Worm (Caenorhabditis elegans) whole organism, L1 larva: ENCODE results near the gene C42D4.13.

Experiments
- C04F5.9 ChIP-seq: sonication (generic microtip); optimal IDR thresholded peaks from 2 replicates; lab custom pipeline; 2016; ENCODE audit warnings: missing genetic modification characterization, missing compliant biosample characterization
- C16A3.4 ChIP-seq: fragments of 150-350 bp; optimal IDR thresholded peaks from 2 replicates; lab custom pipeline; 2014; ENCODE audit warnings: missing biosample characterization, missing genetic modification characterization
- C34B4.2 ChIP-seq: sonication (generic microtip); optimal IDR thresholded peaks from 2 replicates; lab custom pipeline; 2017; ENCODE audit warnings: mild to moderate bottlenecking, missing genetic modification characterization, missing compliant biosample characterization
- Y116A8C.19 ChIP-seq: sonication (generic microtip); optimal IDR thresholded peaks from 2 replicates; lab custom pipeline; 2016; ENCODE audit warnings: missing compliant biosample characterization, missing genetic modification characterization, borderline replicate concordance
- aha-1 ChIP-seq: fragments of 150-350 bp; optimal IDR thresholded peaks from 2 replicates; lab custom pipeline; 2014; ENCODE audit warnings: missing biosample characterization, missing genetic modification characterization
- alr-1 ChIP-seq: fragments of 200-800 bp; sonication (Bioruptor generic); optimal IDR thresholded peaks from 2 replicates; lab custom pipeline; 2018; ENCODE audit warnings: borderline replicate concordance, mild to moderate bottlenecking, missing genetic modification characterization, missing compliant biosample characterization
- ama-1 ChIP-seq: fragments of 150-350 bp; optimal IDR thresholded peaks from 2 replicates; lab custom pipeline; 2014
- ceh-63 ChIP-seq: fragments of 200-800 bp; sonication (Bioruptor generic); optimal IDR thresholded peaks from 2 replicates; lab custom pipeline; 2018; ENCODE audit warnings: mild to moderate bottlenecking, missing genetic modification characterization, missing compliant biosample characterization
- ceh-8 ChIP-seq: fragments of 200-800 bp; sonication (Bioruptor generic); optimal IDR thresholded peaks from 2 replicates; lab custom pipeline; 2018; ENCODE audit warnings: mild to moderate bottlenecking, missing genetic modification characterization, moderate library complexity, missing compliant biosample characterization
- ceh-82 ChIP-seq, 3 experiments: fragments of 150-350 bp in 1 of 3; sonication (generic microtip) in 2 of 3; optimal IDR thresholded peaks; 2 replicates each; lab custom pipeline; 2014 to 2017; ENCODE audit warnings: missing biosample characterization in 3 of 3, missing genetic modification characterization in 3 of 3
- ces-1 ChIP-seq: fragments of 150-350 bp; optimal IDR thresholded peaks from 2 replicates; lab custom pipeline; 2014; ENCODE audit warnings: missing biosample characterization, missing genetic modification reagents, missing genetic modification characterization
- dpl-1 ChIP-seq, 3 experiments: fragments of 150-350 bp in 2 of 3; sonication (generic microtip) in 1 of 3; optimal IDR thresholded peaks; 2 replicates each; lab custom pipeline; 2014 to 2017; ENCODE audit warnings: missing biosample characterization in 3 of 3, missing genetic modification characterization in 3 of 3, missing genetic modification reagents in 3 of 3
- dsc-1 ChIP-seq: sonication (generic microtip); optimal IDR thresholded peaks from 2 replicates; lab custom pipeline; 2016; ENCODE audit warnings: mild to moderate bottlenecking, missing genetic modification characterization, missing compliant biosample characterization
- efl-3 ChIP-seq: fragments of 200-800 bp; sonication (Bioruptor generic); optimal IDR thresholded peaks from 2 replicates; lab custom pipeline; 2018; ENCODE audit warnings: mild to moderate bottlenecking, missing genetic modification characterization, missing compliant biosample characterization
- elt-2 ChIP-seq: sonication (generic microtip); optimal IDR thresholded peaks from 2 replicates; lab custom pipeline; 2016; ENCODE audit warnings: missing genetic modification characterization, mild to moderate bottlenecking, inconsistent platforms, missing compliant biosample characterization, missing genetic modification reagents
- elt-3 ChIP-seq, 6 experiments: fragments of 150-350 bp in 1 of 6; sonication (generic microtip); optimal IDR thresholded peaks; 2 replicates each; lab custom pipeline; 2017 to 2018; ENCODE audit warnings: missing biosample characterization in 6 of 6, missing genetic modification characterization in 6 of 6, inconsistent platforms in 1 of 6
- ets-5 ChIP-seq: fragments of 200-800 bp; sonication (Bioruptor generic); IDR thresholded peaks from 2 replicates; pipeline ENCODE4 v1.3.6; 2022; ENCODE audit warnings: missing genetic modification characterization, missing compliant biosample characterization
- fkh-8 ChIP-seq: sonication (generic microtip); optimal IDR thresholded peaks from 2 replicates; lab custom pipeline; 2016; ENCODE audit warnings: mild to moderate bottlenecking, missing genetic modification characterization, missing compliant biosample characterization
- fos-1 ChIP-seq: fragments of 150-350 bp; optimal IDR thresholded peaks from 2 replicates; lab custom pipeline; 2014; ENCODE audit warnings: missing biosample characterization, missing genetic modification characterization
- grh-1 ChIP-seq: fragments of 200-800 bp; sonication (Bioruptor generic); IDR thresholded peaks from 2 replicates; pipeline ENCODE4 v1.3.6; 2022; ENCODE audit warnings: missing genetic modification reagents, missing genetic modification characterization, missing compliant biosample characterization
- isw-1 ChIP-seq: fragments of 200-800 bp; sonication (Bioruptor generic); IDR thresholded peaks from 2 replicates; pipeline ENCODE4 v1.3.6; 2022; ENCODE audit warnings: missing genetic modification characterization, missing compliant biosample characterization
- jun-1 ChIP-seq: fragments of 150-350 bp; optimal IDR thresholded peaks from 2 replicates; lab custom pipeline; 2014; ENCODE audit warnings: missing biosample characterization, missing genetic modification reagents, missing genetic modification characterization
- lin-13 ChIP-seq: fragments of 150-350 bp; optimal IDR thresholded peaks from 2 replicates; lab custom pipeline; 2014; ENCODE audit warnings: missing biosample characterization, missing genetic modification reagents, missing genetic modification characterization
- lin-14 ChIP-seq: fragments of 200-800 bp; sonication (Bioruptor generic); optimal IDR thresholded peaks from 2 replicates; lab custom pipeline; 2018; ENCODE audit warnings: mild to moderate bottlenecking, missing genetic modification characterization, moderate library complexity, missing compliant biosample characterization
- lin-15B ChIP-seq: fragments of 150-350 bp; sonication (generic microtip); optimal IDR thresholded peaks from 3 replicates; lab custom pipeline; 2014; ENCODE audit warnings: missing biosample characterization, missing genetic modification characterization
- lin-35 ChIP-seq, 2 experiments: fragments of 150-350 bp; optimal IDR thresholded peaks; 2 replicates each; lab custom pipeline; 2014; ENCODE audit warnings: missing biosample characterization in 2 of 2, missing genetic modification characterization in 2 of 2, missing genetic modification reagents in 2 of 2
- lin-39 ChIP-seq: fragments of 150-350 bp; optimal IDR thresholded peaks from 2 replicates; lab custom pipeline; 2014; ENCODE audit warnings: missing biosample characterization, missing genetic modification reagents, missing genetic modification characterization
- lir-3 ChIP-seq: sonication (generic microtip); optimal IDR thresholded peaks from 2 replicates; lab custom pipeline; 2016; ENCODE audit warnings: mild to moderate bottlenecking, missing genetic modification characterization, moderate library complexity, missing compliant biosample characterization; ENCODE audit not compliant: poor library complexity
- lsy-2 ChIP-seq, 2 experiments: fragments of 150-350 bp; optimal IDR thresholded peaks; 2 replicates each; lab custom pipeline; 2014; ENCODE audit warnings: missing biosample characterization in 2 of 2, missing genetic modification characterization in 2 of 2
- mab-9 ChIP-seq: fragments of 200-800 bp; sonication (Bioruptor generic); IDR thresholded peaks from 2 replicates; pipeline ENCODE4 v1.3.6; 2022; ENCODE audit warnings: missing genetic modification reagents, missing genetic modification characterization, missing compliant biosample characterization
- mdl-1 ChIP-seq, 2 experiments: fragments of 150-350 bp; optimal IDR thresholded peaks; 2 replicates each; lab custom pipeline; 2014 to 2017; ENCODE audit warnings: missing biosample characterization in 2 of 2, missing genetic modification characterization in 2 of 2, inconsistent platforms in 1 of 2
- mep-1 ChIP-seq: fragments of 150-350 bp; optimal IDR thresholded peaks from 2 replicates; lab custom pipeline; 2014; ENCODE audit warnings: missing biosample characterization, missing genetic modification characterization
- nhr-11 ChIP-seq: fragments of 150-350 bp; optimal IDR thresholded peaks from 2 replicates; lab custom pipeline; 2014; ENCODE audit warnings: missing biosample characterization, missing genetic modification characterization
- nhr-12 ChIP-seq: sonication (generic microtip); optimal IDR thresholded peaks from 2 replicates; lab custom pipeline; 2017; ENCODE audit warnings: missing biosample characterization, missing genetic modification characterization
- nhr-237 ChIP-seq: fragments of 150-350 bp; optimal IDR thresholded peaks from 2 replicates; lab custom pipeline; 2014; ENCODE audit warnings: missing biosample characterization, missing genetic modification characterization
- nhr-28 ChIP-seq: fragments of 150-350 bp; optimal IDR thresholded peaks from 2 replicates; lab custom pipeline; 2014; ENCODE audit warnings: missing biosample characterization, missing genetic modification characterization
- nhr-47 ChIP-seq: sonication (generic microtip); optimal IDR thresholded peaks from 2 replicates; lab custom pipeline; 2016; ENCODE audit warnings: mild to moderate bottlenecking, missing genetic modification characterization, moderate library complexity, missing compliant biosample characterization
- nhr-71 ChIP-seq: sonication (generic microtip); optimal IDR thresholded peaks from 2 replicates; lab custom pipeline; 2016; ENCODE audit warnings: mild to moderate bottlenecking, missing genetic modification characterization, moderate library complexity, missing compliant biosample characterization
- nhr-76 ChIP-seq: sonication (generic microtip); optimal IDR thresholded peaks from 2 replicates; lab custom pipeline; 2017; ENCODE audit warnings: missing biosample characterization, missing genetic modification characterization
- nhr-77 ChIP-seq: fragments of 150-350 bp; optimal IDR thresholded peaks from 2 replicates; lab custom pipeline; 2014; ENCODE audit warnings: missing biosample characterization, missing genetic modification characterization
- nhr-84 ChIP-seq: sonication (generic microtip); optimal IDR thresholded peaks from 2 replicates; lab custom pipeline; 2017; ENCODE audit warnings: missing biosample characterization, missing genetic modification characterization
- nhr-90 ChIP-seq: sonication (generic microtip); optimal IDR thresholded peaks from 2 replicates; lab custom pipeline; 2016; ENCODE audit warnings: mild to moderate bottlenecking, missing genetic modification characterization, missing compliant biosample characterization; ENCODE audit not compliant: poor library complexity
- pag-3 ChIP-seq: sonication (generic microtip); optimal IDR thresholded peaks from 2 replicates; lab custom pipeline; 2017; ENCODE audit warnings: missing genetic modification characterization, mild to moderate bottlenecking, missing compliant biosample characterization, antibody characterized with exemption, borderline replicate concordance; ENCODE audit not compliant: insufficient read depth
- pax-3 ChIP-seq: fragments of 200-800 bp; sonication (Bioruptor generic); optimal IDR thresholded peaks from 2 replicates; lab custom pipeline; 2018; ENCODE audit warnings: mild to moderate bottlenecking, missing genetic modification characterization, moderate library complexity, missing compliant biosample characterization
- skn-1 ChIP-seq: fragments of 150-350 bp; optimal IDR thresholded peaks from 2 replicates; lab custom pipeline; 2014; ENCODE audit warnings: missing biosample characterization, missing genetic modification characterization
- sptf-1 ChIP-seq: fragments of 150-350 bp; optimal IDR thresholded peaks from 2 replicates; lab custom pipeline; 2014; ENCODE audit warnings: missing biosample characterization, missing genetic modification characterization
- swsn-7 ChIP-seq: sonication (generic microtip); optimal IDR thresholded peaks from 2 replicates; lab custom pipeline; 2016; ENCODE audit warnings: missing genetic modification characterization, missing compliant biosample characterization
- tlp-1 ChIP-seq: fragments of 150-350 bp; optimal IDR thresholded peaks from 2 replicates; lab custom pipeline; 2014; ENCODE audit warnings: missing biosample characterization, missing genetic modification characterization
- unc-62 ChIP-seq: fragments of 150-350 bp; optimal IDR thresholded peaks from 2 replicates; lab custom pipeline; 2014; ENCODE audit warnings: missing biosample characterization, missing genetic modification reagents, missing genetic modification characterization
- vab-15 ChIP-seq: sonication (generic microtip); optimal IDR thresholded peaks from 2 replicates; lab custom pipeline; 2017; ENCODE audit warnings: missing genotype, mild to moderate bottlenecking, missing genetic modification characterization, missing compliant biosample characterization
- zip-4 ChIP-seq: fragments of 200-800 bp; sonication (Bioruptor generic); optimal IDR thresholded peaks from 2 replicates; lab custom pipeline; 2018; ENCODE audit warnings: mild to moderate bottlenecking, missing genetic modification characterization, moderate library complexity, missing compliant biosample characterization
- ztf-11 ChIP-seq, 2 experiments: sonication (generic microtip); optimal IDR thresholded peaks; 2 replicates each; lab custom pipeline; 2016 to 2017; ENCODE audit warnings: missing genetic modification characterization in 2 of 2, missing biosample characterization in 1 of 2, missing compliant biosample characterization in 1 of 2
- ztf-4 ChIP-seq: fragments of 150-350 bp; optimal IDR thresholded peaks from 2 replicates; lab custom pipeline; 2014; ENCODE audit warnings: missing biosample characterization, missing genetic modification characterization

The C42D4.13 gene

ce11 chrIV:7166553-7166952 is 21.4 kb downstream of the C42D4.13 start, which contains the start of gene C42D4.18:
TSS of gene C42D4.18 (plus strand) at chrIV:7166783.
- no peak for TF ChIP-seq C16A3.4 (tag; lab: Kevin White, UChicago)
- TF ChIP-seq nhr-28 (tag; lab: Kevin White, UChicago): no peak
- no peak for TF ChIP-seq elt-3 (tag; optimal IDR thresholded peaks at IDR 0.05; lab: Kevin White, UChicago)
- TF ChIP-seq zip-4 (GFP tag; lab: Kevin White, UChicago): no peak
- TF ChIP-seq nhr-12 (tag; lab: Kevin White, UChicago): no peak
- TF ChIP-seq ceh-8 (GFP tag; lab: Kevin White, UChicago): no peak
- TF ChIP-seq nhr-237 (tag; lab: Kevin White, UChicago): no peak
- TF ChIP-seq nhr-71 (tag; lab: Kevin White, UChicago): peak; percentile 57
- TF ChIP-seq skn-1 (tag; lab: Kevin White, UChicago): no peak
- TF ChIP-seq ets-5 (GFP tag; lab: Robert Waterston, UW): no peak
- TF ChIP-seq grh-1 (GFP tag; lab: Robert Waterston, UW): no peak
- TF ChIP-seq nhr-76: no peak
- no peak for TF ChIP-seq sptf-1 (tag; lab: Kevin White, UChicago)
- no peak for TF ChIP-seq fos-1
- TF ChIP-seq nhr-47 (tag; lab: Kevin White, UChicago): peak; percentile 38
- no peak for TF ChIP-seq mab-9
- TF ChIP-seq C34B4.2 (tag; lab: Kevin White, UChicago): no peak
- TF ChIP-seq lin-14 (GFP tag; lab: Kevin White, UChicago): no peak
- TF ChIP-seq ztf-4 (tag; lab: Kevin White, UChicago): no peak
- no peak for TF ChIP-seq ceh-63 (GFP tag; lab: Kevin White, UChicago)
- no peak for TF ChIP-seq nhr-11 (tag; lab: Kevin White, UChicago)
- TF ChIP-seq lir-3 (tag; lab: Kevin White, UChicago): peak; percentile 7
- no peak for TF ChIP-seq aha-1
- peak in 1 of 2 experiments; percentile 29 for TF ChIP-seq mdl-1 (tag; optimal IDR thresholded peaks at IDR 0.05; lab: Kevin White, UChicago)
- TF ChIP-seq ztf-11 (tag; optimal IDR thresholded peaks at IDR 0.05; lab: Kevin White, UChicago): no peak
- no peak for TF ChIP-seq nhr-90 (tag; lab: Kevin White, UChicago)
- TF ChIP-seq elt-2 (tag; lab: Kevin White, UChicago): no peak
- TF ChIP-seq unc-62 (GFP tag; lab: Kevin White, UChicago): no peak
- TF ChIP-seq ama-1 (lab: Kevin White, UChicago): no peak
- peak; percentile 36 to 44 for TF ChIP-seq lsy-2 (tag; optimal IDR thresholded peaks at IDR 0.05; lab: Kevin White, UChicago)
- peak; percentile 24 for TF ChIP-seq isw-1 (GFP tag; lab: Robert Waterston, UW)
- TF ChIP-seq alr-1 (tag; lab: Kevin White, UChicago): no peak
- TF ChIP-seq ceh-82 (tag; optimal IDR thresholded peaks at IDR 0.05; lab: Kevin White, UChicago): peak in 1 of 3 experiments; percentile 31
- TF ChIP-seq jun-1 (tag; lab: Kevin White, UChicago): no peak
- TF ChIP-seq fkh-8 (tag; lab: Kevin White, UChicago): peak; percentile 37
- no peak for TF ChIP-seq C04F5.9 (tag; lab: Kevin White, UChicago)
- TF ChIP-seq lin-35 (GFP tag; optimal IDR thresholded peaks at IDR 0.05; lab: Kevin White, UChicago): no peak
- TF ChIP-seq mep-1: peak; percentile 53
- TF ChIP-seq Y116A8C.19 (tag; lab: Kevin White, UChicago): no peak
- TF ChIP-seq lin-15B: no peak
- TF ChIP-seq ces-1: no peak
- TF ChIP-seq swsn-7 (tag; lab: Kevin White, UChicago): peak; percentile 25
- no peak for TF ChIP-seq vab-15 (tag; lab: Kevin White, UChicago)
- TF ChIP-seq dpl-1 (GFP tag; optimal IDR thresholded peaks at IDR 0.05; lab: Kevin White, UChicago): peak; percentile 8 to 27 (median 13)
- no peak for TF ChIP-seq pag-3
- peak; percentile 42 for TF ChIP-seq dsc-1 (tag; lab: Kevin White, UChicago)
- no peak for TF ChIP-seq tlp-1
- TF ChIP-seq efl-3: no peak
- TF ChIP-seq nhr-77 (tag; lab: Kevin White, UChicago): no peak
- TF ChIP-seq lin-39 (tag; lab: Kevin White, UChicago): no peak
- TF ChIP-seq pax-3 (tag; lab: Kevin White, UChicago): no peak
- TF ChIP-seq nhr-84 (tag; lab: Kevin White, UChicago): no peak
- TF ChIP-seq lin-13 (GFP tag; lab: Kevin White, UChicago): no peak
